Worm (Caenorhabditis elegans) whole organism, late embryonic: Measurements from ENCODE around the gene lat-1.

Source experiments
- K09A11.1 ChIP-seq: sonication (generic microtip); optimal IDR thresholded peaks from 2 replicates; lab custom pipeline; 2017; ENCODE audit warnings: antibody characterized with exemption, mild to moderate bottlenecking, missing genetic modification characterization, missing compliant biosample characterization; ENCODE audit not compliant: insufficient read depth
- ceh-31 ChIP-seq: sonication (generic microtip); optimal IDR thresholded peaks from 2 replicates; lab custom pipeline; 2016; ENCODE audit warnings: missing genetic modification characterization, missing compliant biosample characterization
- che-1 ChIP-seq: sonication (generic microtip); optimal IDR thresholded peaks from 2 replicates; lab custom pipeline; 2016; ENCODE audit warnings: mild to moderate bottlenecking, missing genetic modification characterization, missing compliant biosample characterization
- dmd-4 ChIP-seq: sonication (generic microtip); optimal IDR thresholded peaks from 2 replicates; lab custom pipeline; 2016; ENCODE audit warnings: borderline replicate concordance, missing genetic modification characterization, missing compliant biosample characterization
- ets-4 ChIP-seq: sonication (generic microtip); optimal IDR thresholded peaks from 2 replicates; lab custom pipeline; 2016; ENCODE audit warnings: missing genetic modification characterization, missing compliant biosample characterization
- fkh-10 ChIP-seq: fragments of 150-350 bp; optimal IDR thresholded peaks from 2 replicates; lab custom pipeline; 2014; ENCODE audit warnings: missing biosample characterization, missing genetic modification reagents, missing genetic modification characterization
- lin-11 ChIP-seq: fragments of 200-800 bp; sonication (Bioruptor generic); optimal IDR thresholded peaks from 2 replicates; lab custom pipeline; 2018; ENCODE audit warnings: mild to moderate bottlenecking, missing genetic modification characterization, missing compliant biosample characterization
- pqm-1 ChIP-seq: sonication (generic microtip); optimal IDR thresholded peaks from 2 replicates; lab custom pipeline; 2016; ENCODE audit warnings: missing genetic modification characterization, missing compliant biosample characterization
- rnt-1 ChIP-seq: sonication (generic microtip); optimal IDR thresholded peaks from 2 replicates; lab custom pipeline; 2016; ENCODE audit warnings: missing genetic modification characterization, missing compliant biosample characterization
- tbx-2 ChIP-seq: sonication (generic microtip); optimal IDR thresholded peaks from 2 replicates; lab custom pipeline; 2016; ENCODE audit warnings: missing genetic modification characterization, missing compliant biosample characterization

- TF ChIP-seq rnt-1 (tag; lab: Kevin White, UChicago) (no peak), lin-11 (tag; lab: Kevin White, UChicago) (no peak), pqm-1 (tag; lab: Kevin White, UChicago) (no peak), ets-4 (tag; lab: Kevin White, UChicago) (no peak), che-1 (no peak), tbx-2 (tag; lab: Kevin White, UChicago) (no peak), fkh-10 (GFP tag; lab: Kevin White, UChicago) (no peak), K09A11.1 (tag; lab: Kevin White, UChicago) (no peak), ceh-31 (tag; lab: Kevin White, UChicago) (no peak), dmd-4 (no peak)
Observed at ce11 chrII:8851996-8852587, 44.5 kb upstream of the lat-1 start, which contains the start of gene oac-46.
